Worm (Caenorhabditis elegans) whole organism, L4 larva: ENCODE measurements around the gene F26F12.2.

Source experiments
- F10B5.3 ChIP-seq: sonication (generic microtip); optimal IDR thresholded peaks from 2 replicates; lab custom pipeline; 2016; ENCODE audit warnings: mild to moderate bottlenecking, missing genetic modification characterization, missing compliant biosample characterization
- F37D6.2 ChIP-seq: sonication (generic microtip); optimal IDR thresholded peaks from 2 replicates; lab custom pipeline; 2016; ENCODE audit warnings: mild to moderate bottlenecking, missing genetic modification characterization, missing compliant biosample characterization
- Y105C5A.15 ChIP-seq: fragments of 200-800 bp; sonication (Bioruptor generic); IDR thresholded peaks from 2 replicates; pipeline ENCODE4 v1.3.6; 2022; ENCODE audit warnings: missing genetic modification characterization, missing compliant biosample characterization
- Y48G9A.11 ChIP-seq: fragments of 200-800 bp; sonication (Bioruptor generic); IDR thresholded peaks from 2 replicates; pipeline ENCODE4 v1.3.6; 2022; ENCODE audit warnings: missing genetic modification reagents, missing genetic modification characterization, missing compliant biosample characterization
- Y75B8A.6 ChIP-seq: fragments of 200-800 bp; sonication (Bioruptor generic); IDR thresholded peaks from 2 replicates; pipeline ENCODE4 v1.3.6; 2022; ENCODE audit warnings: missing genetic modification reagents, missing genetic modification characterization, missing compliant biosample characterization
- aha-1 ChIP-seq: fragments of 150-350 bp; peaks from one replicate; lab custom pipeline; 2014; ENCODE audit warnings: missing biosample characterization, missing genetic modification characterization
- ama-1 ChIP-seq: fragments of 150-350 bp; optimal IDR thresholded peaks from 2 replicates; lab custom pipeline; 2014; ENCODE audit warnings: inconsistent platforms, mixed read lengths
- attf-4 ChIP-seq: sonication (generic microtip); optimal IDR thresholded peaks from 3 replicates; lab custom pipeline; 2017; ENCODE audit warnings: missing biosample characterization, missing genetic modification characterization
- ceh-20 ChIP-seq: fragments of 200-800 bp; sonication (Bioruptor generic); IDR thresholded peaks from 2 replicates; pipeline ENCODE4 v1.3.6; 2022; ENCODE audit warnings: missing genetic modification reagents, missing genetic modification characterization, missing compliant biosample characterization
- ceh-44 ChIP-seq: fragments of 200-800 bp; sonication (Bioruptor generic); IDR thresholded peaks from 2 replicates; pipeline ENCODE4 v1.3.6; 2022; ENCODE audit warnings: missing genetic modification reagents, missing genetic modification characterization, missing compliant biosample characterization
- ceh-62 ChIP-seq: sonication (generic microtip); optimal IDR thresholded peaks from 2 replicates; lab custom pipeline; 2017; ENCODE audit warnings: missing biosample characterization, missing genetic modification characterization
- ctbp-1 ChIP-seq: fragments of 200-800 bp; sonication (Bioruptor generic); IDR thresholded peaks from 2 replicates; pipeline ENCODE4 v1.3.6; 2022; ENCODE audit warnings: missing genetic modification reagents, missing genetic modification characterization, missing compliant biosample characterization
- dmd-8 ChIP-seq: fragments of 200-800 bp; sonication (Bioruptor generic); IDR thresholded peaks from 2 replicates; pipeline ENCODE4 v1.3.6; 2022; ENCODE audit warnings: missing genetic modification characterization, missing compliant biosample characterization
- dve-1 ChIP-seq: sonication (generic microtip); optimal IDR thresholded peaks from 2 replicates; lab custom pipeline; 2017; ENCODE audit warnings: antibody characterized with exemption, mild to moderate bottlenecking, missing genetic modification characterization, missing compliant biosample characterization; ENCODE audit not compliant: insufficient read depth
- egl-27 ChIP-seq: sonication (generic microtip); optimal IDR thresholded peaks from 3 replicates; lab custom pipeline; 2017; ENCODE audit warnings: missing biosample characterization, missing genetic modification reagents, missing genetic modification characterization
- egl-43 ChIP-seq: fragments of 200-800 bp; sonication (Bioruptor generic); IDR thresholded peaks from 2 replicates; pipeline ENCODE4 v1.3.6; 2022; ENCODE audit warnings: missing genetic modification reagents, missing genetic modification characterization, missing compliant biosample characterization
- fos-1 ChIP-seq: fragments of 150-350 bp; optimal IDR thresholded peaks from 2 replicates; lab custom pipeline; 2014; ENCODE audit warnings: missing biosample characterization, missing genetic modification characterization
- hlh-11 ChIP-seq: fragments of 200-800 bp; sonication (Bioruptor generic); optimal IDR thresholded peaks from 2 replicates; lab custom pipeline; 2018; ENCODE audit warnings: mild to moderate bottlenecking, missing genetic modification characterization, missing compliant biosample characterization
- lin-1 ChIP-seq: fragments of 200-800 bp; sonication (Bioruptor generic); IDR thresholded peaks from 2 replicates; pipeline ENCODE4 v1.3.6; 2022; ENCODE audit warnings: missing genetic modification reagents, missing genetic modification characterization, missing compliant biosample characterization
- lin-13 ChIP-seq: fragments of 150-350 bp; optimal IDR thresholded peaks from 2 replicates; lab custom pipeline; 2014; ENCODE audit warnings: missing biosample characterization, missing genetic modification reagents, missing genetic modification characterization
- lin-29 ChIP-seq: fragments of 200-800 bp; sonication (Bioruptor generic); IDR thresholded peaks from 2 replicates; pipeline ENCODE4 v1.3.6; 2022; ENCODE audit warnings: missing genetic modification reagents, missing genetic modification characterization, missing compliant biosample characterization
- madf-5 ChIP-seq, 2 experiments: fragments of 200-800 bp; sonication (Bioruptor generic); IDR thresholded peaks; 2 replicates each; pipeline ENCODE4 v1.3.6; 2022; ENCODE audit warnings: missing compliant biosample characterization in 2 of 2, missing genetic modification characterization in 2 of 2
- mxl-2 ChIP-seq: fragments of 200-800 bp; sonication (Bioruptor generic); conservative IDR thresholded peaks from 2 replicates; pipeline ENCODE4 v1.3.6; 2022; ENCODE audit warnings: missing genetic modification reagents, missing genetic modification characterization, missing compliant biosample characterization
- nhr-41 ChIP-seq: fragments of 200-800 bp; sonication (Bioruptor generic); IDR thresholded peaks from 2 replicates; pipeline ENCODE4 v1.3.6; 2022; ENCODE audit warnings: missing genetic modification reagents, missing genetic modification characterization, missing compliant biosample characterization
- pha-4 ChIP-seq, 2 experiments: fragments of 150-350 bp in 1 of 2; fragments of 200-800 bp in 1 of 2; sonication (Bioruptor generic) in 1 of 2; IDR thresholded peaks in 1 of 2; optimal IDR thresholded peaks in 1 of 2; 2 replicates each; pipeline versions ENCODE4 v1.3.6 to Lab custom; 2014 to 2022; ENCODE audit warnings: missing genetic modification characterization in 2 of 2, missing genetic modification reagents in 2 of 2, missing biosample characterization in 1 of 2, missing compliant biosample characterization in 1 of 2
- php-3 ChIP-seq: fragments of 200-800 bp; sonication (Bioruptor generic); IDR thresholded peaks from 2 replicates; pipeline ENCODE4 v1.3.6; 2022; ENCODE audit warnings: missing genetic modification reagents, missing genetic modification characterization, missing compliant biosample characterization
- pqm-1 ChIP-seq: sonication (generic microtip); optimal IDR thresholded peaks from 2 replicates; lab custom pipeline; 2017; ENCODE audit warnings: missing biosample characterization, missing genetic modification characterization
- saeg-2 ChIP-seq: fragments of 200-800 bp; sonication (Bioruptor generic); IDR thresholded peaks from 2 replicates; pipeline ENCODE4 v1.3.6; 2022; ENCODE audit warnings: missing genetic modification reagents, missing genetic modification characterization, missing compliant biosample characterization
- snpc-4 ChIP-seq: fragments of 150-350 bp; optimal IDR thresholded peaks from 2 replicates; lab custom pipeline; 2014; ENCODE audit warnings: missing biosample characterization, missing genetic modification characterization
- spr-3 ChIP-seq: fragments of 200-800 bp; sonication (Bioruptor generic); optimal IDR thresholded peaks from 2 replicates; lab custom pipeline; 2018; ENCODE audit warnings: mild to moderate bottlenecking, missing genetic modification characterization, missing compliant biosample characterization
- unc-62 ChIP-seq, 3 experiments: fragments of 150-350 bp in 1 of 3; sonication (generic microtip); optimal IDR thresholded peaks in 2 of 3; peaks in 1 of 3; 1 replicate in 1 of 3; 2 replicates in 2 of 3; lab custom pipeline; 2014 to 2017; ENCODE audit warnings: missing biosample characterization in 3 of 3, missing genetic modification characterization in 3 of 3, missing genetic modification reagents in 3 of 3, missing genotype in 1 of 3
- zag-1 ChIP-seq: fragments of 150-350 bp; optimal IDR thresholded peaks from 2 replicates; lab custom pipeline; 2014; ENCODE audit warnings: missing biosample characterization, missing genetic modification characterization

The F26F12.2 gene

ce11 chrV:5838576-5839366 is at the start of gene F26F12.2 (continued):
- no peak; the same call in 1 of the 2 replicates for TF ChIP-seq lin-1 (GFP tag; lab: Robert Waterston, UW)
- no peak for TF ChIP-seq mxl-2 (GFP tag; lab: Robert Waterston, UW)
- no peak for TF ChIP-seq snpc-4
- no peak for TF ChIP-seq lin-29 (GFP tag; lab: Robert Waterston, UW)
- TF ChIP-seq egl-43 (GFP tag; lab: Robert Waterston, UW) = no peak
- TF ChIP-seq attf-4 (tag; lab: Kevin White, UChicago) = no peak

- TF ChIP-seq lin-13 (GFP tag; lab: Kevin White, UChicago) (no peak), unc-62 (GFP tag; optimal IDR thresholded peaks at IDR 0.05 in 1 of 2; lab: Kevin White, UChicago) (no peak), unc-62 (tag; optimal IDR thresholded peaks at IDR 0.05; lab: Kevin White, UChicago) (no peak), egl-27 (tag; lab: Kevin White, UChicago) (no peak), Y48G9A.11 (GFP tag; lab: Robert Waterston, UW) (no peak), attf-4 (tag; lab: Kevin White, UChicago) (no peak), Y75B8A.6 (GFP tag; lab: Robert Waterston, UW) (no peak)
These were observed 45.3 kb upstream of the F26F12.2 start, which contains the start of gene C04E6.8 for ce11 chrV:5883735-5884134. C04E6.8 (minus strand) TSS chrV:5883835.

ce11 chrV:5882429-5882828 is 44.0 kb upstream of the F26F12.2 start:
- peak; percentile 2 for TF ChIP-seq pqm-1 (tag; lab: Kevin White, UChicago)
- no peak for TF ChIP-seq dve-1 (tag; lab: Kevin White, UChicago)
- no peak for TF ChIP-seq php-3 (GFP tag; lab: Robert Waterston, UW)

ce11 chrV:5880064-5880463 is 41.7 kb upstream of the F26F12.2 start, which contains the start of gene C02G6.3:
C02G6.3 (plus strand) TSS chrV:5880364.
- no peak for TF ChIP-seq ctbp-1 (GFP tag; lab: Robert Waterston, UW)
- TF ChIP-seq, all 104 proteins: peak for 0

ce11 chrV:5876966-5877365 is 38.6 kb upstream of the F26F12.2 start:
- peak in 1 of 2 experiments; percentile 90 for TF ChIP-seq unc-62 (GFP tag; optimal IDR thresholded peaks at IDR 0.05 in 1 of 2; lab: Kevin White, UChicago)
- no peak for TF ChIP-seq unc-62 (tag; optimal IDR thresholded peaks at IDR 0.05; lab: Kevin White, UChicago)
- peak; percentile 27 for TF ChIP-seq aha-1
- TF ChIP-seq ceh-44 (GFP tag; lab: Robert Waterston, UW) = no peak
- TF ChIP-seq spr-3 (GFP tag; lab: Kevin White, UChicago) = no peak
- no peak for TF ChIP-seq ceh-20 (GFP tag; lab: Robert Waterston, UW)

- TF ChIP-seq ceh-44 (GFP tag; lab: Robert Waterston, UW) (no peak), fos-1 (tag; lab: Kevin White, UChicago) (no peak), F37D6.2 (tag; lab: Kevin White, UChicago) (no peak), dmd-8 (GFP tag; lab: Robert Waterston, UW) (no peak)
These were observed 33.3 kb upstream of the F26F12.2 start, which contains the start of gene C02G6.2 for ce11 chrV:5871759-5872158. C02G6.2 (plus strand) TSS chrV:5872059.

- TF ChIP-seq madf-5 (GFP tag; IDR thresholded peaks at IDR 0.05; lab: Robert Waterston, UW) = no peak
- no peak for TF ChIP-seq aha-1
- TF ChIP-seq snpc-4 = no peak
- no peak for TF ChIP-seq ama-1 (lab: Kevin White, UChicago)
- TF ChIP-seq zag-1 (tag; lab: Kevin White, UChicago) = no peak
- TF ChIP-seq Y105C5A.15 = no peak
- no peak for TF ChIP-seq hlh-11
- no peak for TF ChIP-seq saeg-2 (GFP tag; lab: Robert Waterston, UW)
- TF ChIP-seq pha-4 (GFP tag; IDR thresholded peaks at IDR 0.05; lab: Robert Waterston, UW) = no peak
- TF ChIP-seq pha-4 (tag; optimal IDR thresholded peaks at IDR 0.05; lab: Kevin White, UChicago) = no peak
- TF ChIP-seq lin-13 (GFP tag; lab: Kevin White, UChicago) = no peak
- TF ChIP-seq ceh-44 (GFP tag; lab: Robert Waterston, UW) = no peak
- TF ChIP-seq nhr-41 = no peak
- no peak for TF ChIP-seq spr-3 (GFP tag; lab: Kevin White, UChicago)
- no peak for TF ChIP-seq Y75B8A.6 (GFP tag; lab: Robert Waterston, UW)
- no peak for TF ChIP-seq F10B5.3
- no peak for TF ChIP-seq ceh-62 (tag; lab: Kevin White, UChicago)
- no peak for TF ChIP-seq mxl-2 (GFP tag; lab: Robert Waterston, UW)
These were observed 30.8 kb upstream of the F26F12.2 start, which contains the start of gene F26F12.4 for ce11 chrV:5869227-5869626. F26F12.4 (minus strand) TSS chrV:5869327.
